Fruit fly (Drosophila melanogaster) whole organism, larva: ENCODE results near the gene Spn38F.

ENCODE experiments used
- noc ChIP-seq: fragments of 200-800 bp; sonication (Bioruptor generic); optimal IDR thresholded peaks from 3 replicates; lab custom pipeline; 2019; ENCODE audit warnings: missing biosample characterization, mild to moderate bottlenecking, missing genetic modification characterization, moderate library complexity

The Spn38F gene

dm6 chr2L:20808510-20809195 lies 29.1 kb downstream of the Spn38F start:
- TF ChIP-seq noc (tag; lab: Kevin White, UChicago): no peak

dm6 chr2L:20807617-20808509 lies 29.9 kb downstream of the Spn38F start:
- peak; percentile 68 for TF ChIP-seq noc (tag; lab: Kevin White, UChicago)

- TF ChIP-seq noc (tag; lab: Kevin White, UChicago): no peak
Measured at dm6 chr2L:20806619-20807018, 31.2 kb downstream of the Spn38F start.

- peak; percentile 97 for TF ChIP-seq noc (tag; lab: Kevin White, UChicago)
Measured at dm6 chr2L:20805624-20806339, 32.0 kb downstream of the Spn38F start.

- no peak for TF ChIP-seq noc (tag; lab: Kevin White, UChicago)
Measured at dm6 chr2L:20803733-20804164, 34.0 kb downstream of the Spn38F start.

dm6 chr2L:20802839-20803238 lies 34.9 kb downstream of the Spn38F start:
- TF ChIP-seq noc (tag; lab: Kevin White, UChicago): no peak

dm6 chr2L:20802204-20802603 lies 35.6 kb downstream of the Spn38F start:
- TF ChIP-seq noc (tag; lab: Kevin White, UChicago): no peak

dm6 chr2L:20801801-20802200 lies 36.0 kb downstream of the Spn38F start:
- TF ChIP-seq noc (tag; lab: Kevin White, UChicago): no peak

- TF ChIP-seq noc (tag; lab: Kevin White, UChicago): peak; percentile 69
Measured at dm6 chr2L:20799991-20800897, 37.5 kb downstream of the Spn38F start.

dm6 chr2L:20798351-20798777 lies 39.4 kb downstream of the Spn38F start:
- no peak for TF ChIP-seq noc (tag; lab: Kevin White, UChicago)

dm6 chr2L:20797515-20797847 lies 40.3 kb downstream of the Spn38F start, which contains the start of gene CG9328:
Gene CG9328 (plus strand): TSS chr2L:20797715.
- TF ChIP-seq noc (tag; lab: Kevin White, UChicago): no peak

- no peak for TF ChIP-seq noc (tag; lab: Kevin White, UChicago)
Measured at dm6 chr2L:20796758-20797514, 40.8 kb downstream of the Spn38F start, which contains the start of gene vari. Gene vari (minus strand): TSS chr2L:20797042.

- TF ChIP-seq noc (tag; lab: Kevin White, UChicago): no peak
Measured at dm6 chr2L:20795774-20796173, 42.0 kb downstream of the Spn38F start.

dm6 chr2L:20794656-20795055 lies 43.1 kb downstream of the Spn38F start:
- no peak for TF ChIP-seq noc (tag; lab: Kevin White, UChicago)
